Worm (Caenorhabditis elegans) whole organism, midembryonic: ENCODE results near the gene phf-10.

Experiments used
- T22C8.4 ChIP-seq: fragments of 200-800 bp; sonication (Bioruptor generic); IDR thresholded peaks from 2 replicates; pipeline ENCODE4 v1.3.6; 2022; ENCODE audit warnings: missing genetic modification characterization, missing compliant biosample characterization
- cog-1 ChIP-seq: sonication (generic microtip); optimal IDR thresholded peaks from 2 replicates; lab custom pipeline; 2016; ENCODE audit warnings: missing genetic modification characterization, missing compliant biosample characterization
- flt-1 ChIP-seq: fragments of 200-800 bp; sonication (Bioruptor generic); IDR thresholded peaks from 2 replicates; pipeline ENCODE4 v1.3.6; 2022; ENCODE audit warnings: missing genetic modification characterization, missing compliant biosample characterization
- klf-2 ChIP-seq: fragments of 200-800 bp; sonication (Bioruptor generic); conservative IDR thresholded peaks from 2 replicates; pipeline ENCODE4 v1.3.6; 2022; ENCODE audit warnings: missing genetic modification reagents, missing genetic modification characterization, missing compliant biosample characterization
- med-1 ChIP-seq: sonication (generic microtip); optimal IDR thresholded peaks from 2 replicates; lab custom pipeline; 2017; ENCODE audit warnings: missing genetic modification characterization, mild to moderate bottlenecking, missing compliant biosample characterization, antibody characterized with exemption, missing genetic modification reagents; ENCODE audit not compliant: insufficient read depth
- ref-1 ChIP-seq: fragments of 200-800 bp; sonication (Bioruptor generic); conservative IDR thresholded peaks from 2 replicates; pipeline ENCODE4 v1.3.6; 2022; ENCODE audit warnings: missing genetic modification reagents, missing genetic modification characterization, missing compliant biosample characterization
- tab-1 ChIP-seq: fragments of 200-800 bp; sonication (Bioruptor generic); IDR thresholded peaks from 2 replicates; pipeline ENCODE4 v1.3.6; 2022; ENCODE audit warnings: missing genetic modification characterization, missing compliant biosample characterization
- ztf-23 ChIP-seq: fragments of 200-800 bp; sonication (Bioruptor generic); IDR thresholded peaks from 2 replicates; pipeline ENCODE4 v1.3.6; 2022; ENCODE audit warnings: missing genetic modification reagents, missing genetic modification characterization, missing compliant biosample characterization
- ztf-29 ChIP-seq: fragments of 200-800 bp; sonication (Bioruptor generic); IDR thresholded peaks from 2 replicates; pipeline ENCODE4 v1.3.6; 2022; ENCODE audit warnings: missing genetic modification reagents, missing genetic modification characterization, missing compliant biosample characterization

phf-10 gene

ce11 chrV:320009-320408, 8.6 kb upstream of the phf-10 start:
- no peak for TF ChIP-seq klf-2
- TF ChIP-seq flt-1 (GFP tag; lab: Robert Waterston, UW), result no peak
- no peak for TF ChIP-seq cog-1 (tag; lab: Kevin White, UChicago)
- no peak for TF ChIP-seq T22C8.4 (GFP tag; lab: Robert Waterston, UW)
- TF ChIP-seq tab-1 (GFP tag; lab: Robert Waterston, UW), result no peak
- TF ChIP-seq ref-1 (GFP tag; lab: Robert Waterston, UW), result no peak
- TF ChIP-seq ztf-29 (GFP tag; lab: Robert Waterston, UW), result no peak
- TF ChIP-seq ztf-23 (GFP tag; lab: Robert Waterston, UW), result no peak
- TF ChIP-seq med-1 (GFP tag; lab: Kevin White, UChicago), result no peak

- TF ChIP-seq ref-1 (GFP tag; lab: Robert Waterston, UW) (no peak), flt-1 (GFP tag; lab: Robert Waterston, UW) (no peak), ztf-29 (GFP tag; lab: Robert Waterston, UW) (no peak), cog-1 (tag; lab: Kevin White, UChicago) (no peak), med-1 (GFP tag; lab: Kevin White, UChicago) (no peak), klf-2 (no peak), tab-1 (GFP tag; lab: Robert Waterston, UW) (no peak), T22C8.4 (GFP tag; lab: Robert Waterston, UW) (no peak), ztf-23 (GFP tag; lab: Robert Waterston, UW) (no peak)
Measured at ce11 chrV:312421-312820, 1.1 kb upstream of the phf-10 start, which contains the start of gene nhr-15. TSS of gene nhr-15 (plus strand) at chrV:312721.

ce11 chrV:304613-305012, 6.8 kb downstream of the phf-10 start, which contains the start of gene F33E11.3:
TSS of gene F33E11.3 (minus strand) at chrV:304713.
- TF ChIP-seq T22C8.4 (GFP tag; lab: Robert Waterston, UW) (no peak), ztf-23 (GFP tag; lab: Robert Waterston, UW) (no peak), tab-1 (GFP tag; lab: Robert Waterston, UW) (no peak)

- no peak for TF ChIP-seq klf-2
Measured at ce11 chrV:303271-303670, 8.1 kb downstream of the phf-10 start.

ce11 chrV:298395-298794, 13.0 kb downstream of the phf-10 start:
- TF ChIP-seq cog-1 (tag; lab: Kevin White, UChicago) (no peak), flt-1 (GFP tag; lab: Robert Waterston, UW) (no peak), ref-1 (GFP tag; lab: Robert Waterston, UW) (no peak), ztf-23 (GFP tag; lab: Robert Waterston, UW) (no peak), ztf-29 (GFP tag; lab: Robert Waterston, UW) (no peak), tab-1 (GFP tag; lab: Robert Waterston, UW) (no peak)

- no peak for TF ChIP-seq T22C8.4 (GFP tag; lab: Robert Waterston, UW)
- TF ChIP-seq ref-1 (GFP tag; lab: Robert Waterston, UW), result no peak
- TF ChIP-seq tab-1 (GFP tag; lab: Robert Waterston, UW), result no peak
- no peak for TF ChIP-seq cog-1 (tag; lab: Kevin White, UChicago)
- no peak for TF ChIP-seq ztf-29 (GFP tag; lab: Robert Waterston, UW)
- TF ChIP-seq med-1 (GFP tag; lab: Kevin White, UChicago), result no peak
- no peak for TF ChIP-seq flt-1 (GFP tag; lab: Robert Waterston, UW)
- no peak for TF ChIP-seq ztf-23 (GFP tag; lab: Robert Waterston, UW)
- no peak for TF ChIP-seq klf-2
Measured at ce11 chrV:297424-297991, 13.9 kb downstream of the phf-10 start, which contains the start of gene F33E11.2. TSS of gene F33E11.2 (plus strand) at chrV:297947.

ce11 chrV:295802-296201, 15.6 kb downstream of the phf-10 start:
- TF ChIP-seq tab-1 (GFP tag; lab: Robert Waterston, UW), result no peak
- no peak for TF ChIP-seq ztf-29 (GFP tag; lab: Robert Waterston, UW)
- TF ChIP-seq T22C8.4 (GFP tag; lab: Robert Waterston, UW), result no peak
- no peak for TF ChIP-seq klf-2
- TF ChIP-seq ztf-23 (GFP tag; lab: Robert Waterston, UW), result no peak
- TF ChIP-seq ref-1 (GFP tag; lab: Robert Waterston, UW), result no peak
- no peak for TF ChIP-seq flt-1 (GFP tag; lab: Robert Waterston, UW)
- no peak for TF ChIP-seq med-1 (GFP tag; lab: Kevin White, UChicago)
- no peak for TF ChIP-seq cog-1 (tag; lab: Kevin White, UChicago)

- TF ChIP-seq ztf-29 (GFP tag; lab: Robert Waterston, UW) (no peak), klf-2 (no peak), ref-1 (GFP tag; lab: Robert Waterston, UW) (no peak), T22C8.4 (GFP tag; lab: Robert Waterston, UW) (no peak), tab-1 (GFP tag; lab: Robert Waterston, UW) (no peak)
Measured at ce11 chrV:285298-285697, 26.1 kb downstream of the phf-10 start.

- TF ChIP-seq tab-1 (GFP tag; lab: Robert Waterston, UW), result no peak
- no peak for TF ChIP-seq ztf-29 (GFP tag; lab: Robert Waterston, UW)
- no peak for TF ChIP-seq flt-1 (GFP tag; lab: Robert Waterston, UW)
- TF ChIP-seq T22C8.4 (GFP tag; lab: Robert Waterston, UW), result no peak
- no peak for TF ChIP-seq med-1 (GFP tag; lab: Kevin White, UChicago)
- TF ChIP-seq klf-2, result no peak
- TF ChIP-seq cog-1 (tag; lab: Kevin White, UChicago), result no peak
- TF ChIP-seq ztf-23 (GFP tag; lab: Robert Waterston, UW), result no peak
- TF ChIP-seq ref-1 (GFP tag; lab: Robert Waterston, UW), result no peak
Measured at ce11 chrV:284808-285207, 26.6 kb downstream of the phf-10 start.

- no peak for TF ChIP-seq flt-1 (GFP tag; lab: Robert Waterston, UW)
- TF ChIP-seq tab-1 (GFP tag; lab: Robert Waterston, UW), result no peak
- TF ChIP-seq med-1 (GFP tag; lab: Kevin White, UChicago), result no peak
- no peak for TF ChIP-seq klf-2
- TF ChIP-seq ref-1 (GFP tag; lab: Robert Waterston, UW), result no peak
- no peak for TF ChIP-seq ztf-23 (GFP tag; lab: Robert Waterston, UW)
- TF ChIP-seq cog-1 (tag; lab: Kevin White, UChicago), result no peak
- no peak for TF ChIP-seq T22C8.4 (GFP tag; lab: Robert Waterston, UW)
- no peak for TF ChIP-seq ztf-29 (GFP tag; lab: Robert Waterston, UW)
Measured at ce11 chrV:283953-284352, 27.4 kb downstream of the phf-10 start.
